Fruit fly (Drosophila melanogaster) whole organism, embryonic: Measurements from ENCODE around the gene CG33939.

Experiments
- Ada2b ChIP-seq: fragments of 200-800 bp; sonication (Bioruptor generic); IDR thresholded peaks from 2 replicates; pipeline ENCODE4 v1.3.6; 2022; ENCODE audit warnings: missing biosample characterization, missing genetic modification characterization
- CG11085 ChIP-seq: fragments of 200-800 bp; sonication (Bioruptor generic); IDR thresholded peaks from 2 replicates; pipeline ENCODE4 v1.3.6; 2022; ENCODE audit warnings: missing biosample characterization, missing genetic modification characterization
- CG13123 ChIP-seq: fragments of 200-800 bp; sonication (Bioruptor generic); optimal IDR thresholded peaks from 2 replicates; lab custom pipeline; 2016; ENCODE audit warnings: missing biosample characterization, missing genetic modification characterization
- CG13287 ChIP-seq: fragments of 200-800 bp; sonication (Bioruptor generic); IDR thresholded peaks from 2 replicates; pipeline ENCODE4 v1.3.6; 2022; ENCODE audit warnings: missing biosample characterization, missing genetic modification characterization; ENCODE audit not compliant: partially characterized antibody
- CG13424 ChIP-seq: fragments of 200-800 bp; sonication (Bioruptor generic); optimal IDR thresholded peaks from 2 replicates; lab custom pipeline; 2019; ENCODE audit warnings: missing biosample characterization, mild to moderate bottlenecking, missing genetic modification characterization, moderate library complexity
- CG13894 ChIP-seq: fragments of 200-800 bp; sonication (Bioruptor generic); optimal IDR thresholded peaks from 3 replicates; lab custom pipeline; 2018; ENCODE audit warnings: missing biosample characterization, mild to moderate bottlenecking, missing genetic modification characterization, moderate library complexity
- CG15601 ChIP-seq: fragments of 200-800 bp; sonication (Bioruptor generic); optimal IDR thresholded peaks from 3 replicates; lab custom pipeline; 2019; ENCODE audit warnings: missing biosample characterization, mild to moderate bottlenecking, missing genetic modification characterization, moderate library complexity
- CG16815 ChIP-seq: fragments of 200-800 bp; sonication (Bioruptor generic); optimal IDR thresholded peaks from 3 replicates; lab custom pipeline; 2017; ENCODE audit warnings: missing biosample characterization, mild to moderate bottlenecking, missing genetic modification characterization
- CG17328 ChIP-seq: fragments of 200-800 bp; sonication (Bioruptor generic); IDR thresholded peaks from 2 replicates; pipeline ENCODE4 v1.3.6; 2022; ENCODE audit warnings: missing biosample characterization, missing genetic modification characterization
- CG2678 ChIP-seq: fragments of 200-800 bp; sonication (Bioruptor generic); optimal IDR thresholded peaks from 3 replicates; lab custom pipeline; 2019; ENCODE audit warnings: missing biosample characterization, mild to moderate bottlenecking, missing genetic modification characterization, moderate library complexity
- CG32532 ChIP-seq: fragments of 200-800 bp; sonication (Bioruptor generic); IDR thresholded peaks from 2 replicates; pipeline ENCODE4 v1.3.6; 2022; ENCODE audit warnings: missing biosample characterization, missing genetic modification characterization
- CG3281 ChIP-seq: fragments of 200-800 bp; sonication (Bioruptor generic); optimal IDR thresholded peaks from 3 replicates; lab custom pipeline; 2017; ENCODE audit warnings: missing biosample characterization, mild to moderate bottlenecking, missing genetic modification characterization
- CG33557 ChIP-seq: fragments of 200-800 bp; sonication (Bioruptor generic); optimal IDR thresholded peaks from 2 replicates; lab custom pipeline; 2019; ENCODE audit warnings: missing biosample characterization, mild to moderate bottlenecking, missing genetic modification characterization, moderate library complexity
- CG4424 ChIP-seq: fragments of 200-800 bp; sonication (Bioruptor generic); optimal IDR thresholded peaks from 3 replicates; lab custom pipeline; 2016; ENCODE audit warnings: missing biosample characterization, missing genetic modification characterization
- CG8359 ChIP-seq: fragments of 200-800 bp; sonication (Bioruptor generic); optimal IDR thresholded peaks from 2 replicates; lab custom pipeline; 2017; ENCODE audit warnings: missing biosample characterization, mild to moderate bottlenecking, missing genetic modification characterization, borderline replicate concordance
- CG9215 ChIP-seq: fragments of 200-800 bp; sonication (Bioruptor generic); IDR thresholded peaks from 2 replicates; pipeline ENCODE4 v1.3.6; 2022; ENCODE audit warnings: missing biosample characterization, missing genetic modification characterization
- CG9797 ChIP-seq: fragments of 200-800 bp; sonication (Bioruptor generic); optimal IDR thresholded peaks from 3 replicates; lab custom pipeline; 2018; ENCODE audit warnings: missing biosample characterization, mild to moderate bottlenecking, missing genetic modification characterization
- CG9932 ChIP-seq: fragments of 200-800 bp; sonication (Bioruptor generic); IDR thresholded peaks from 2 replicates; pipeline ENCODE4 v1.3.6; 2022; ENCODE audit warnings: missing biosample characterization, missing genetic modification characterization
- Deaf1 ChIP-seq: fragments of 200-800 bp; optimal IDR thresholded peaks from 3 replicates; lab custom pipeline; 2019; ENCODE audit warnings: missing biosample characterization, mild to moderate bottlenecking, missing genetic modification characterization, moderate library complexity
- Dll ChIP-seq: fragments of 200-800 bp; sonication (Bioruptor generic); IDR thresholded peaks from 4 replicates; pipeline ENCODE4 v1.3.6; 2022; ENCODE audit warnings: missing biosample characterization, missing genetic modification characterization; ENCODE audit not compliant: partially characterized antibody
- Doc2 ChIP-seq: fragments of 200-800 bp; sonication (Bioruptor generic); IDR thresholded peaks from 2 replicates; pipeline ENCODE4 v1.3.6; 2022; ENCODE audit warnings: missing biosample characterization, missing genetic modification characterization
- Fer1 ChIP-seq: fragments of 200-800 bp; sonication (Bioruptor generic); optimal IDR thresholded peaks from 2 replicates; lab custom pipeline; 2017; ENCODE audit warnings: missing biosample characterization, mild to moderate bottlenecking, missing genetic modification characterization
- H15 ChIP-seq: fragments of 200-800 bp; sonication (Bioruptor generic); IDR thresholded peaks from 3 replicates; pipeline ENCODE4 v1.3.6; 2022; ENCODE audit warnings: missing biosample characterization, missing genetic modification characterization
- H2.0 ChIP-seq: fragments of 200-800 bp; sonication (Bioruptor generic); IDR thresholded peaks from 2 replicates; pipeline ENCODE4 v1.3.6; 2022; ENCODE audit warnings: missing biosample characterization, missing genetic modification characterization
- HLH3B ChIP-seq: fragments of 200-800 bp; sonication (Bioruptor generic); IDR thresholded peaks from 2 replicates; pipeline ENCODE4 v1.3.6; 2022; ENCODE audit warnings: missing biosample characterization, missing genetic modification characterization
- Lpt ChIP-seq: fragments of >200 bp; optimal IDR thresholded peaks from 2 replicates; lab custom pipeline; 2018; ENCODE audit warnings: missing biosample characterization, missing genetic modification characterization
- MBD-R2 ChIP-seq: fragments of 200-800 bp; sonication (Bioruptor generic); IDR thresholded peaks from 2 replicates; pipeline ENCODE4 v1.3.6; 2022; ENCODE audit warnings: missing biosample characterization, missing genetic modification characterization
- Sin3A ChIP-seq: fragments of >200 bp; optimal IDR thresholded peaks from 2 replicates; lab custom pipeline; 2018
- Stat92E ChIP-seq, 3 experiments: fragments of >200 bp in 2 of 3; fragments of 200-800 bp in 1 of 3; sonication (Bioruptor generic) in 1 of 3; optimal IDR thresholded peaks; 2 replicates each; lab custom pipeline; 2017 to 2019; ENCODE audit warnings: missing biosample characterization in 3 of 3, missing genetic modification characterization in 3 of 3, mild to moderate bottlenecking in 1 of 3, moderate library complexity in 1 of 3
- Tbp ChIP-seq: fragments of >200 bp; optimal IDR thresholded peaks from 2 replicates; lab custom pipeline; 2018; ENCODE audit warnings: missing biosample characterization, missing genetic modification characterization
- Trl ChIP-seq, 3 experiments: fragments of >200 bp in 2 of 3; fragments of 200-800 bp in 1 of 3; sonication (Bioruptor generic) in 1 of 3; optimal IDR thresholded peaks; 2 replicates in 1 of 3; 3 replicates in 2 of 3; lab custom pipeline; 2016 to 2017; ENCODE audit warnings: missing biosample characterization in 1 of 3, missing genetic modification characterization in 1 of 3
- bowl ChIP-seq: fragments of 200-800 bp; sonication (Bioruptor generic); IDR thresholded peaks from 2 replicates; pipeline ENCODE4 v1.3.6; 2022; ENCODE audit warnings: missing biosample characterization, missing genetic modification characterization
- chinmo ChIP-seq: fragments of 200-800 bp; sonication (Bioruptor generic); IDR thresholded peaks from 4 replicates; pipeline ENCODE4 v1.3.6; 2022; ENCODE audit warnings: missing biosample characterization, missing genetic modification characterization; ENCODE audit not compliant: partially characterized antibody
- corto ChIP-seq: fragments of 200-800 bp; sonication (Bioruptor generic); optimal IDR thresholded peaks from 2 replicates; lab custom pipeline; 2016; ENCODE audit warnings: missing biosample characterization, mild to moderate bottlenecking, missing genetic modification characterization, moderate library complexity
- ftz-f1 ChIP-seq: fragments of 200-800 bp; sonication (Bioruptor generic); optimal IDR thresholded peaks from 2 replicates; lab custom pipeline; 2016; ENCODE audit warnings: missing biosample characterization, missing genetic modification characterization
- gcm2 ChIP-seq: fragments of 200-800 bp; sonication (Bioruptor generic); optimal IDR thresholded peaks from 2 replicates; lab custom pipeline; 2016; ENCODE audit warnings: missing biosample characterization, missing genetic modification characterization
- mirr ChIP-seq: fragments of 200-800 bp; sonication (Bioruptor generic); optimal IDR thresholded peaks from 3 replicates; lab custom pipeline; 2018; ENCODE audit warnings: missing biosample characterization, mild to moderate bottlenecking, missing genetic modification characterization
- nmo ChIP-seq: fragments of 200-800 bp; sonication (Bioruptor generic); optimal IDR thresholded peaks from 2 replicates; lab custom pipeline; 2018; ENCODE audit warnings: missing biosample characterization, mild to moderate bottlenecking, missing genetic modification characterization, moderate library complexity
- nom ChIP-seq: fragments of 200-800 bp; sonication (Bioruptor generic); optimal IDR thresholded peaks from 2 replicates; lab custom pipeline; 2017; ENCODE audit warnings: missing biosample characterization, missing genetic modification characterization, mild to moderate bottlenecking, moderate library complexity, missing genetic modification reagents
- p53 ChIP-seq: fragments of 200-800 bp; sonication (Bioruptor generic); optimal IDR thresholded peaks from 2 replicates; lab custom pipeline; 2016; ENCODE audit warnings: missing biosample characterization, missing genetic modification characterization
- prd ChIP-seq, 3 experiments: fragments of >200 bp in 2 of 3; fragments of 200-800 bp in 1 of 3; sonication (Bioruptor generic) in 1 of 3; optimal IDR thresholded peaks in 2 of 3; IDR thresholded peaks in 1 of 3; 2 replicates in 2 of 3; 3 replicates in 1 of 3; pipeline versions ENCODE4 v1.3.6 to Lab custom; 2017 to 2022; ENCODE audit warnings: missing biosample characterization in 1 of 3, missing genetic modification characterization in 1 of 3
- ranshi ChIP-seq: fragments of 200-800 bp; sonication (Bioruptor generic); IDR thresholded peaks from 2 replicates; pipeline ENCODE4 v1.3.6; 2022; ENCODE audit warnings: missing biosample characterization, missing genetic modification characterization
- twi ChIP-seq: fragments of 200-800 bp; optimal IDR thresholded peaks from 2 replicates; lab custom pipeline; 2019; ENCODE audit warnings: missing biosample characterization, mild to moderate bottlenecking, missing genetic modification characterization, moderate library complexity
- usp ChIP-seq: fragments of >200 bp; optimal IDR thresholded peaks from 2 replicates; lab custom pipeline; 2017; ENCODE audit warnings: missing biosample characterization, missing genetic modification characterization
- wor ChIP-seq: fragments of 200-800 bp; sonication (Bioruptor generic); IDR thresholded peaks from 2 replicates; pipeline ENCODE4 v1.3.6; 2022; ENCODE audit warnings: missing biosample characterization, missing genetic modification characterization
- zen ChIP-seq: fragments of 200-800 bp; sonication (Bioruptor generic); optimal IDR thresholded peaks from 3 replicates; lab custom pipeline; 2018; ENCODE audit warnings: missing biosample characterization, mild to moderate bottlenecking, missing genetic modification characterization, moderate library complexity

Gene CG33939

dm6 chrX:19174850-19175571 is at the start of gene CG33939:
TSS of gene CG33939 (minus strand) at chrX:19174900.
- peak; percentile 92 for TF ChIP-seq CG13894 (tag; lab: Kevin White, UChicago)
- no peak for TF ChIP-seq bowl (GFP tag; lab: Robert Waterston, UW)
- no peak for TF ChIP-seq CG4424
- TF ChIP-seq Trl (optimal IDR thresholded peaks at IDR 0.05; lab: Kevin White, UChicago): peak in 1 of 2 experiments; percentile 1
- no peak for TF ChIP-seq Trl (GFP tag; optimal IDR thresholded peaks at IDR 0.05; lab: Kevin White, UChicago)
- no peak for TF ChIP-seq wor (GFP tag; lab: Robert Waterston, UW)
- TF ChIP-seq ftz-f1: peak; percentile 9
- TF ChIP-seq gcm2 (GFP tag; lab: Kevin White, UChicago): no peak
- TF ChIP-seq chinmo (GFP tag; lab: Robert Waterston, UW): 0 out of 4 replicates have a peak, but pooled peaks have one; percentile 73
- peak; percentile 8; the same call in 1 of the 2 replicates for TF ChIP-seq CG13287 (GFP tag; lab: Robert Waterston, UW)
- no peak for TF ChIP-seq prd (optimal IDR thresholded peaks at IDR 0.05; lab: Kevin White, UChicago)
- no peak for TF ChIP-seq prd (GFP tag; IDR thresholded peaks at IDR 0.05; lab: Robert Waterston, UW)
- TF ChIP-seq Tbp (GFP tag; lab: Kevin White, UChicago): peak; percentile 65
- peak; percentile 24; the same call in 1 of the 2 replicates for TF ChIP-seq CG32532 (GFP tag; lab: Robert Waterston, UW)
- TF ChIP-seq CG8359 (GFP tag; lab: Kevin White, UChicago): peak; percentile 99
- TF ChIP-seq CG9932: no peak
- no peak for TF ChIP-seq Lpt (GFP tag; lab: Kevin White, UChicago)
- peak; percentile 77 for TF ChIP-seq Deaf1 (tag; lab: Kevin White, UChicago)
- peak; percentile 22 for TF ChIP-seq nom (GFP tag; lab: Kevin White, UChicago)
- TF ChIP-seq Dll (GFP tag; lab: Robert Waterston, UW): 0 out of 4 replicates have a peak, but pooled peaks have one; percentile 14
- TF ChIP-seq, all 482 proteins: peak for 11

DNA sequence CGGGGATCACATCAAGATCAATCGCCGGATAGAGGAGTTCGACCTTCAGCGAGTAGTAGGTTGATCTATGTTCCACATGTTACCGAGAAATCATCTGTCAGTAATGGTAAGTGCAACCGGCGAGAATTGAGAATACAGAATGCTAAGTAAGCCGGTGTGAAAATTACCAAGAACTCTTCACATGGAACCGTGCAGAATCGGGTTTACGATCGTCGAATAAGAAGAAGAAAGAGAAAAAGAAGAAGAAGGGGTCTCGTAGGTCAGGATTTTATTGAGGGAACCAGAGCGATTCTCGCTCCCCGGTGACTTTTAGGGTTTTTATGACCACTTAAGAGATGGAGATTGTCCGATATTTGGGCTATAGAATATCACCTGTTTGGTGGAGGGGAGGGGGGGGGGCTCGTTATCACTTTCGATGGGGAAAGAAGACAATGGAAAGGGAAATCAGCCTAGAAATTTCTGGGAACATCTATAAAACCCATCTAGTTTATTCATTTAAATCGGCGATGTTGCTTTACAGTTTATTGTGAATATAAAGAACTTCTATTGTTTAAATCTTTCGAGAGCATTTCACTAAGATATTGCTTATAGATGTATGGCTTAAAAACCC is 46.4 kb upstream of the CG33939 start:
- no peak for TF ChIP-seq CG13123 (GFP tag; lab: Kevin White, UChicago)
- TF ChIP-seq Ada2b (GFP tag; lab: Robert Waterston, UW): no peak
- TF ChIP-seq nmo: no peak
- no peak for TF ChIP-seq H15 (GFP tag; lab: Robert Waterston, UW)
- TF ChIP-seq CG2678 (tag; lab: Kevin White, UChicago): no peak
- no peak for TF ChIP-seq ranshi
- TF ChIP-seq p53: no peak
- no peak for TF ChIP-seq CG13424 (tag; lab: Kevin White, UChicago)
- TF ChIP-seq CG16815: no peak
- peak; percentile 55 for TF ChIP-seq zen (tag; lab: Kevin White, UChicago)
- TF ChIP-seq Sin3A (lab: Kevin White, UChicago): no peak
- TF ChIP-seq CG17328: no peak
- TF ChIP-seq MBD-R2 (GFP tag; lab: Robert Waterston, UW): no peak
- no peak for TF ChIP-seq CG3281
- no peak for TF ChIP-seq HLH3B (GFP tag; lab: Robert Waterston, UW)
- TF ChIP-seq CG33557: peak; percentile 22
- no peak for TF ChIP-seq CG9215 (GFP tag; lab: Robert Waterston, UW)
- peak in 1 of 3 experiments; percentile 10 for TF ChIP-seq Stat92E (GFP tag; optimal IDR thresholded peaks at IDR 0.05; lab: Kevin White, UChicago)
- no peak for TF ChIP-seq corto
- no peak for TF ChIP-seq CG4424
- no peak for TF ChIP-seq mirr
- no peak for TF ChIP-seq prd (optimal IDR thresholded peaks at IDR 0.05; lab: Kevin White, UChicago)
- peak; percentile 13; the same call in 1 of the 3 replicates for TF ChIP-seq prd (GFP tag; IDR thresholded peaks at IDR 0.05; lab: Robert Waterston, UW)
- TF ChIP-seq CG11085 (GFP tag; lab: Robert Waterston, UW): no peak
- TF ChIP-seq H2.0: no peak
- TF ChIP-seq usp (GFP tag; lab: Kevin White, UChicago): no peak
- no peak for TF ChIP-seq Doc2
- peak; percentile 34 for TF ChIP-seq twi (tag; lab: Kevin White, UChicago)
- TF ChIP-seq CG9797 (GFP tag; lab: Kevin White, UChicago): no peak
- no peak for TF ChIP-seq CG15601 (tag; lab: Kevin White, UChicago)
- no peak for TF ChIP-seq Fer1 (GFP tag; lab: Kevin White, UChicago)
